Fruit fly (Drosophila melanogaster) whole organism, pupa: Measurements from ENCODE around the gene CG42857.

Source experiments
- CG12605 ChIP-seq: fragments of 200-800 bp; sonication (Bioruptor generic); IDR thresholded peaks from 2 replicates; pipeline ENCODE4 v1.3.6; 2022; ENCODE audit warnings: missing biosample characterization, missing genetic modification characterization
- CG13204 ChIP-seq: fragments of 200-800 bp; sonication (Bioruptor generic); optimal IDR thresholded peaks from 2 replicates; lab custom pipeline; 2018; ENCODE audit warnings: missing biosample characterization, mild to moderate bottlenecking, missing genetic modification characterization, moderate library complexity
- CG15710 ChIP-seq: fragments of 200-800 bp; sonication (Bioruptor generic); optimal IDR thresholded peaks from 2 replicates; lab custom pipeline; 2018; ENCODE audit warnings: missing biosample characterization, mild to moderate bottlenecking, missing genetic modification characterization, moderate library complexity
- CG4496 ChIP-seq: fragments of 200-800 bp; sonication (Bioruptor generic); IDR thresholded peaks from 3 replicates; pipeline ENCODE4 v1.3.6; 2022; ENCODE audit warnings: missing biosample characterization, missing genetic modification characterization
- CG8301 ChIP-seq: fragments of 200-800 bp; sonication (Bioruptor generic); optimal IDR thresholded peaks from 2 replicates; lab custom pipeline; 2018; ENCODE audit warnings: missing biosample characterization, mild to moderate bottlenecking, missing genetic modification characterization
- CG9948 ChIP-seq: fragments of 200-800 bp; sonication (Bioruptor generic); optimal IDR thresholded peaks from 2 replicates; lab custom pipeline; 2018; ENCODE audit warnings: missing biosample characterization, mild to moderate bottlenecking, missing genetic modification characterization, moderate library complexity
- D1 ChIP-seq: fragments of 200-800 bp; sonication (Bioruptor generic); optimal IDR thresholded peaks from 2 replicates; lab custom pipeline; 2018; ENCODE audit warnings: missing biosample characterization, mild to moderate bottlenecking, missing genetic modification characterization, moderate library complexity
- EcR ChIP-seq: fragments of 200-800 bp; sonication (Bioruptor generic); optimal IDR thresholded peaks from 3 replicates; lab custom pipeline; 2019; ENCODE audit warnings: missing biosample characterization, missing genetic modification characterization, mild to moderate bottlenecking, moderate library complexity, missing genetic modification reagents
- Ets98B ChIP-seq: fragments of 200-800 bp; sonication (Bioruptor generic); IDR thresholded peaks from 2 replicates; pipeline ENCODE4 v1.3.6; 2022; ENCODE audit warnings: missing biosample characterization, missing genetic modification characterization
- Pif1A ChIP-seq: fragments of 200-800 bp; sonication (Bioruptor generic); optimal IDR thresholded peaks from 3 replicates; lab custom pipeline; 2016; ENCODE audit warnings: missing biosample characterization, missing genetic modification characterization
- Pif1B ChIP-seq: fragments of 200-800 bp; sonication (Bioruptor generic); optimal IDR thresholded peaks from 3 replicates; lab custom pipeline; 2016; ENCODE audit warnings: missing biosample characterization, missing genetic modification characterization

DNA sequence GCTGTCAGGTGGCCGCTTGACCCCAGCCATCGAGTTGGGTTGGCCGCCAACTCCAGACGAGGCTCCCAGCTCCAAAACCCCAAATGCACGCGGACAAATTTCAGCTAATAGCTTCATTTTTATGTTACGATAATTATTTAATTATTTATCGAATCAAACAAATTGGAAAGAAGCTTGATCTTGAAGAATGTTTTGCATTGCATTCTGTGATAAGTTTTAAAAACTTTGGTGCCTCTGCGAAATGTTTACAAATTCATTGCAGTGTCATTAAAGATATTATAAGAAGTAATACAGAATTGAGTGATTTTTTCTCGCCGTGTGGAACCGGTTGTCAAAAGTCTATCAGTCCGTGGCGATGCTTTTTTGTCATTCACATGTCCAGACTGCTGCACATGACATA lies 49.4 kb upstream of the CG42857 start:
- TF ChIP-seq D1 (tag; lab: Kevin White, UChicago) = no peak
- TF ChIP-seq EcR (GFP tag; lab: Kevin White, UChicago) = no peak
- TF ChIP-seq Pif1B (GFP tag; lab: Kevin White, UChicago) = no peak
- no peak for TF ChIP-seq CG13204
- no peak for TF ChIP-seq CG15710 (tag; lab: Kevin White, UChicago)
- no peak for TF ChIP-seq Pif1A (GFP tag; lab: Kevin White, UChicago)
- no peak for TF ChIP-seq CG9948 (tag; lab: Kevin White, UChicago)
- no peak for TF ChIP-seq CG12605 (GFP tag; lab: Robert Waterston, UW)
- TF ChIP-seq CG8301 (tag; lab: Kevin White, UChicago) = peak; percentile 36
- TF ChIP-seq Ets98B (GFP tag; lab: Robert Waterston, UW) = 0 out of 2 replicates have a peak, but pooled peaks have one; percentile 5
- TF ChIP-seq CG4496 (GFP tag; lab: Robert Waterston, UW) = no peak
